Worm (Caenorhabditis elegans) whole organism, early embryonic: ENCODE data around the gene R06F6.14.

Source experiments
- B0310.2 ChIP-seq: sonication (generic microtip); optimal IDR thresholded peaks from 2 replicates; lab custom pipeline; 2016; ENCODE audit warnings: mild to moderate bottlenecking, missing genetic modification characterization, missing compliant biosample characterization
- F13C5.2 ChIP-seq: sonication (generic microtip); optimal IDR thresholded peaks from 2 replicates; lab custom pipeline; 2017; ENCODE audit warnings: mild to moderate bottlenecking, missing genetic modification characterization, inconsistent platforms, missing compliant biosample characterization
- ama-1 ChIP-seq: fragments of 150-350 bp; optimal IDR thresholded peaks from 2 replicates; lab custom pipeline; 2014
- flt-1 ChIP-seq: fragments of 200-800 bp; sonication (Bioruptor generic); IDR thresholded peaks from 2 replicates; pipeline ENCODE4 v1.3.6; 2022; ENCODE audit warnings: missing genetic modification characterization, missing compliant biosample characterization
- hmg-4 ChIP-seq: fragments of 200-800 bp; sonication (Bioruptor generic); optimal IDR thresholded peaks from 2 replicates; lab custom pipeline; 2018; ENCODE audit warnings: mild to moderate bottlenecking, missing genetic modification characterization, missing compliant biosample characterization
- pes-1 ChIP-seq: fragments of 200-800 bp; sonication (Bioruptor generic); IDR thresholded peaks from 2 replicates; pipeline ENCODE4 v1.3.6; 2022; ENCODE audit warnings: missing genetic modification reagents, missing genetic modification characterization, missing compliant biosample characterization
- scrt-1 ChIP-seq: fragments of 200-800 bp; sonication (Bioruptor generic); IDR thresholded peaks from 2 replicates; pipeline ENCODE4 v1.3.6; 2022; ENCODE audit warnings: missing genetic modification characterization, missing compliant biosample characterization
- tra-4 ChIP-seq: sonication (generic microtip); optimal IDR thresholded peaks from 2 replicates; lab custom pipeline; 2017; ENCODE audit warnings: missing genetic modification characterization, missing compliant biosample characterization

ce11 chrII:10767977-10768376 is 41.1 kb upstream of the R06F6.14 start:
- no peak for TF ChIP-seq ama-1 (lab: Kevin White, UChicago)
- TF ChIP-seq hmg-4 (GFP tag; lab: Kevin White, UChicago) = no peak
- no peak for TF ChIP-seq flt-1 (GFP tag; lab: Robert Waterston, UW)
- no peak for TF ChIP-seq B0310.2 (tag; lab: Kevin White, UChicago)
- no peak for TF ChIP-seq F13C5.2 (tag; lab: Kevin White, UChicago)
- no peak for TF ChIP-seq tra-4
- no peak for TF ChIP-seq pes-1 (GFP tag; lab: Robert Waterston, UW)
- no peak for TF ChIP-seq scrt-1
